Worm (Caenorhabditis elegans) whole organism, early embryonic: ENCODE data around the gene nhr-182.

ENCODE experiments used
- F13C5.2 ChIP-seq: sonication (generic microtip); optimal IDR thresholded peaks from 2 replicates; lab custom pipeline; 2017; ENCODE audit warnings: mild to moderate bottlenecking, missing genetic modification characterization, inconsistent platforms, missing compliant biosample characterization
- ama-1 ChIP-seq: fragments of 150-350 bp; optimal IDR thresholded peaks from 2 replicates; lab custom pipeline; 2014
- ceh-13 ChIP-seq: fragments of 200-800 bp; sonication (Bioruptor generic); optimal IDR thresholded peaks from 2 replicates; lab custom pipeline; 2018; ENCODE audit warnings: mild to moderate bottlenecking, missing genetic modification characterization, missing compliant biosample characterization
- hnd-1 ChIP-seq: sonication (generic microtip); optimal IDR thresholded peaks from 2 replicates; lab custom pipeline; 2016; ENCODE audit warnings: missing genetic modification characterization, missing compliant biosample characterization
- scrt-1 ChIP-seq: fragments of 200-800 bp; sonication (Bioruptor generic); IDR thresholded peaks from 2 replicates; pipeline ENCODE4 v1.3.6; 2022; ENCODE audit warnings: missing genetic modification characterization, missing compliant biosample characterization
- tbx-37 ChIP-seq: fragments of 200-800 bp; sonication (Bioruptor generic); conservative IDR thresholded peaks from 2 replicates; pipeline ENCODE4 v1.3.6; 2022; ENCODE audit warnings: missing genetic modification reagents, missing genetic modification characterization, missing compliant biosample characterization

DNA sequence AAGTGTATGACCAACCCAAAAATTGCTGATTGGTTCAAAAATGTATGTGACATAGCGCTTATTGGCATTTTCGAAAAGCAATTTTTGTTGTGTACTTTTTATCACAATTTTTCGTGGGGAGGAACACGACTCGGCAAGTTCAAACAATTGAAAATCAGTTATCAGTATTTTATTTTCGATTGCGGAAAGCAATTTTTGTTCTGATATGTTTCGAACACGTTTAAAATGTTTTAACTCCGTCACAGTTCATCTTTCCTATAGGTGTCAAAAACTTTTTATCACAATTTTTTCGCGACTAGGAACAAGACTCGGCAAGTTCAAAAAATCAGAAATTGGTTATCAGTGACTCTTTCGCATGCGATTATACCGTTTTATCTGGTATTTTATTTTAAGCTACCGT, 48.5 kb upstream of the nhr-182 start:
- no peak for TF ChIP-seq ama-1
- TF ChIP-seq F13C5.2 (tag; lab: Kevin White, UChicago): no peak
- no peak for TF ChIP-seq ceh-13 (GFP tag; lab: Kevin White, UChicago)
- TF ChIP-seq scrt-1 (GFP tag; lab: Robert Waterston, UW): no peak
- no peak for TF ChIP-seq hnd-1 (tag; lab: Kevin White, UChicago)
- TF ChIP-seq tbx-37: no peak
